Worm (Caenorhabditis elegans) whole organism, mixed stage, embryonic: Measurements from ENCODE around the gene gar-2.

Experiments used
- bed-3 ChIP-seq: fragments of 200-800 bp; sonication (Bioruptor generic); optimal IDR thresholded peaks from 3 replicates; lab custom pipeline; 2018; ENCODE audit warnings: mild to moderate bottlenecking, missing genetic modification characterization, moderate library complexity, missing compliant biosample characterization
- blmp-1 ChIP-seq: fragments of 150-350 bp; optimal IDR thresholded peaks from 2 replicates; lab custom pipeline; 2014; ENCODE audit warnings: missing biosample characterization, missing genetic modification characterization
- elt-1 ChIP-seq: sonication (generic microtip); optimal IDR thresholded peaks from 2 replicates; lab custom pipeline; 2017; ENCODE audit warnings: missing genetic modification characterization, mild to moderate bottlenecking, missing compliant biosample characterization, antibody characterized with exemption, moderate library complexity, borderline replicate concordance; ENCODE audit not compliant: insufficient read depth
- elt-3 ChIP-seq: fragments of 150-350 bp; optimal IDR thresholded peaks from 2 replicates; lab custom pipeline; 2014; ENCODE audit warnings: missing biosample characterization, missing genetic modification characterization
- mep-1 ChIP-seq: fragments of 150-350 bp; optimal IDR thresholded peaks from 2 replicates; lab custom pipeline; 2017; ENCODE audit warnings: missing biosample characterization, missing genetic modification reagents, missing genetic modification characterization, inconsistent platforms
- sem-2 ChIP-seq: fragments of 200-800 bp; sonication (Bioruptor generic); optimal IDR thresholded peaks from 2 replicates; lab custom pipeline; 2018; ENCODE audit warnings: mild to moderate bottlenecking, missing genetic modification characterization, missing compliant biosample characterization
- ztf-11 ChIP-seq: fragments of 150-350 bp; optimal IDR thresholded peaks from 2 replicates; lab custom pipeline; 2014; ENCODE audit warnings: missing biosample characterization, missing genetic modification characterization

ce11 chrIII:6360825-6361224, 51.7 kb downstream of the gar-2 start:
- TF ChIP-seq mep-1 (tag; lab: Kevin White, UChicago) (no peak), elt-1 (no peak), bed-3 (GFP tag; lab: Kevin White, UChicago) (no peak), ztf-11 (tag; lab: Kevin White, UChicago) (no peak), elt-3 (tag; lab: Kevin White, UChicago) (no peak), sem-2 (GFP tag; lab: Kevin White, UChicago) (no peak), blmp-1 (tag; lab: Kevin White, UChicago) (no peak)
